Worm (Caenorhabditis elegans) whole organism, midembryonic: ENCODE results near the gene srsx-12.

Experiments
- T22C8.4 ChIP-seq: fragments of 200-800 bp; sonication (Bioruptor generic); IDR thresholded peaks from 2 replicates; pipeline ENCODE4 v1.3.6; 2022; ENCODE audit warnings: missing genetic modification characterization, missing compliant biosample characterization
- cog-1 ChIP-seq: sonication (generic microtip); optimal IDR thresholded peaks from 2 replicates; lab custom pipeline; 2016; ENCODE audit warnings: missing genetic modification characterization, missing compliant biosample characterization
- flt-1 ChIP-seq: fragments of 200-800 bp; sonication (Bioruptor generic); IDR thresholded peaks from 2 replicates; pipeline ENCODE4 v1.3.6; 2022; ENCODE audit warnings: missing genetic modification characterization, missing compliant biosample characterization
- klf-2 ChIP-seq: fragments of 200-800 bp; sonication (Bioruptor generic); conservative IDR thresholded peaks from 2 replicates; pipeline ENCODE4 v1.3.6; 2022; ENCODE audit warnings: missing genetic modification reagents, missing genetic modification characterization, missing compliant biosample characterization
- med-1 ChIP-seq: sonication (generic microtip); optimal IDR thresholded peaks from 2 replicates; lab custom pipeline; 2017; ENCODE audit warnings: missing genetic modification characterization, mild to moderate bottlenecking, missing compliant biosample characterization, antibody characterized with exemption, missing genetic modification reagents; ENCODE audit not compliant: insufficient read depth
- ref-1 ChIP-seq: fragments of 200-800 bp; sonication (Bioruptor generic); conservative IDR thresholded peaks from 2 replicates; pipeline ENCODE4 v1.3.6; 2022; ENCODE audit warnings: missing genetic modification reagents, missing genetic modification characterization, missing compliant biosample characterization
- tab-1 ChIP-seq: fragments of 200-800 bp; sonication (Bioruptor generic); IDR thresholded peaks from 2 replicates; pipeline ENCODE4 v1.3.6; 2022; ENCODE audit warnings: missing genetic modification characterization, missing compliant biosample characterization
- ztf-23 ChIP-seq: fragments of 200-800 bp; sonication (Bioruptor generic); IDR thresholded peaks from 2 replicates; pipeline ENCODE4 v1.3.6; 2022; ENCODE audit warnings: missing genetic modification reagents, missing genetic modification characterization, missing compliant biosample characterization
- ztf-29 ChIP-seq: fragments of 200-800 bp; sonication (Bioruptor generic); IDR thresholded peaks from 2 replicates; pipeline ENCODE4 v1.3.6; 2022; ENCODE audit warnings: missing genetic modification reagents, missing genetic modification characterization, missing compliant biosample characterization

Gene srsx-12

ce11 chrV:4980873-4981272 is at the start of gene srsx-12:
srsx-12 (minus strand) TSS chrV:4980973.
- TF ChIP-seq ref-1 (no peak), klf-2 (GFP tag; lab: Robert Waterston, UW) (no peak), T22C8.4 (no peak), tab-1 (GFP tag; lab: Robert Waterston, UW) (no peak), cog-1 (tag; lab: Kevin White, UChicago) (no peak), ztf-29 (no peak), flt-1 (no peak), med-1 (no peak), ztf-23 (GFP tag; lab: Robert Waterston, UW) (no peak)

- TF ChIP-seq ztf-23 (GFP tag; lab: Robert Waterston, UW) (no peak), tab-1 (GFP tag; lab: Robert Waterston, UW) (no peak), med-1 (no peak), ztf-29 (no peak), flt-1 (no peak), klf-2 (GFP tag; lab: Robert Waterston, UW) (no peak), T22C8.4 (no peak), cog-1 (tag; lab: Kevin White, UChicago) (no peak)
Observed at ce11 chrV:5030212-5030611, 49.4 kb upstream of the srsx-12 start.

- TF ChIP-seq klf-2 (GFP tag; lab: Robert Waterston, UW) (no peak), med-1 (no peak), flt-1 (no peak), tab-1 (GFP tag; lab: Robert Waterston, UW) (no peak), ztf-29 (no peak), ztf-23 (GFP tag; lab: Robert Waterston, UW) (no peak), cog-1 (tag; lab: Kevin White, UChicago) (no peak), ref-1 (no peak), T22C8.4 (no peak)
Observed at ce11 chrV:5027640-5028039, 46.9 kb upstream of the srsx-12 start, which contains the start of gene cpt-4. cpt-4 (minus strand) TSS chrV:5027723.

ce11 chrV:5026438-5026837 is 45.7 kb upstream of the srsx-12 start:
- TF ChIP-seq ref-1 (no peak), flt-1 (no peak), T22C8.4 (no peak), tab-1 (GFP tag; lab: Robert Waterston, UW) (no peak), ztf-23 (GFP tag; lab: Robert Waterston, UW) (no peak), klf-2 (GFP tag; lab: Robert Waterston, UW) (no peak), cog-1 (tag; lab: Kevin White, UChicago) (no peak), ztf-29 (no peak), med-1 (no peak)

ce11 chrV:5023355-5023754 is 42.6 kb upstream of the srsx-12 start:
- TF ChIP-seq cog-1 (tag; lab: Kevin White, UChicago), result no peak
- TF ChIP-seq ztf-23 (GFP tag; lab: Robert Waterston, UW), result no peak
- TF ChIP-seq ref-1, result no peak
- TF ChIP-seq flt-1, result no peak
- no peak for TF ChIP-seq klf-2 (GFP tag; lab: Robert Waterston, UW)

- TF ChIP-seq flt-1 (no peak), klf-2 (GFP tag; lab: Robert Waterston, UW) (no peak), ref-1 (no peak), T22C8.4 (no peak), ztf-29 (no peak), ztf-23 (GFP tag; lab: Robert Waterston, UW) (no peak), cog-1 (tag; lab: Kevin White, UChicago) (no peak), tab-1 (GFP tag; lab: Robert Waterston, UW) (no peak), med-1 (no peak)
Observed at ce11 chrV:5018810-5019274, 38.1 kb upstream of the srsx-12 start, which contains the start of gene srr-4. srr-4 (plus strand) TSS chrV:5019224.

- no peak for TF ChIP-seq tab-1 (GFP tag; lab: Robert Waterston, UW)
- no peak for TF ChIP-seq ztf-29
- no peak for TF ChIP-seq T22C8.4
- TF ChIP-seq cog-1 (tag; lab: Kevin White, UChicago), result no peak
- TF ChIP-seq klf-2 (GFP tag; lab: Robert Waterston, UW), result no peak
- TF ChIP-seq med-1, result no peak
- no peak for TF ChIP-seq flt-1
- TF ChIP-seq ref-1, result no peak
- no peak for TF ChIP-seq ztf-23 (GFP tag; lab: Robert Waterston, UW)
Observed at ce11 chrV:5018067-5018466, 37.3 kb upstream of the srsx-12 start.

- 0 out of 2 replicates have a peak, but pooled peaks have one; percentile 10 for TF ChIP-seq ztf-29
- no peak for TF ChIP-seq med-1
Observed at ce11 chrV:5016728-5017127, 36.0 kb upstream of the srsx-12 start.

ce11 chrV:5012193-5012853 is 31.6 kb upstream of the srsx-12 start, which contains the start of gene srr-6:
srr-6 (plus strand) TSS chrV:5012803.
- TF ChIP-seq cog-1 (tag; lab: Kevin White, UChicago), result no peak
- TF ChIP-seq med-1, result no peak
- no peak for TF ChIP-seq tab-1 (GFP tag; lab: Robert Waterston, UW)
- no peak for TF ChIP-seq flt-1
- no peak for TF ChIP-seq ref-1
- TF ChIP-seq ztf-29, result no peak
- TF ChIP-seq klf-2 (GFP tag; lab: Robert Waterston, UW), result no peak
- TF ChIP-seq T22C8.4, result no peak
- TF ChIP-seq ztf-23 (GFP tag; lab: Robert Waterston, UW), result no peak

- TF ChIP-seq med-1, result no peak
- TF ChIP-seq klf-2 (GFP tag; lab: Robert Waterston, UW), result no peak
- no peak for TF ChIP-seq tab-1 (GFP tag; lab: Robert Waterston, UW)
- TF ChIP-seq T22C8.4, result no peak
- TF ChIP-seq cog-1 (tag; lab: Kevin White, UChicago), result no peak
- no peak for TF ChIP-seq ref-1
- no peak for TF ChIP-seq flt-1
- TF ChIP-seq ztf-29, result no peak
- TF ChIP-seq ztf-23 (GFP tag; lab: Robert Waterston, UW), result no peak
Observed at ce11 chrV:5001386-5001785, 20.6 kb upstream of the srsx-12 start, which contains the start of gene srr-8. srr-8 (plus strand) TSS chrV:5001686.
